Worm (Caenorhabditis elegans) whole organism, L1 larva: ENCODE measurements around the gene spig-9.

Experiments used
- C04F5.9 ChIP-seq: sonication (generic microtip); optimal IDR thresholded peaks from 2 replicates; lab custom pipeline; 2016; ENCODE audit warnings: missing genetic modification characterization, missing compliant biosample characterization
- C16A3.4 ChIP-seq: fragments of 150-350 bp; optimal IDR thresholded peaks from 2 replicates; lab custom pipeline; 2014; ENCODE audit warnings: missing biosample characterization, missing genetic modification characterization
- C34B4.2 ChIP-seq: sonication (generic microtip); optimal IDR thresholded peaks from 2 replicates; lab custom pipeline; 2017; ENCODE audit warnings: mild to moderate bottlenecking, missing genetic modification characterization, missing compliant biosample characterization
- F16B12.6 ChIP-seq: fragments of 150-350 bp; optimal IDR thresholded peaks from 2 replicates; lab custom pipeline; 2014; ENCODE audit warnings: missing biosample characterization, missing genetic modification characterization
- alr-1 ChIP-seq: fragments of 200-800 bp; sonication (Bioruptor generic); optimal IDR thresholded peaks from 2 replicates; lab custom pipeline; 2018; ENCODE audit warnings: borderline replicate concordance, mild to moderate bottlenecking, missing genetic modification characterization, missing compliant biosample characterization
- ama-1 ChIP-seq: fragments of 150-350 bp; optimal IDR thresholded peaks from 2 replicates; lab custom pipeline; 2014
- blmp-1 ChIP-seq: fragments of 150-350 bp; optimal IDR thresholded peaks from 2 replicates; lab custom pipeline; 2014; ENCODE audit warnings: missing biosample characterization, missing genetic modification characterization
- ceh-63 ChIP-seq: fragments of 200-800 bp; sonication (Bioruptor generic); optimal IDR thresholded peaks from 2 replicates; lab custom pipeline; 2018; ENCODE audit warnings: mild to moderate bottlenecking, missing genetic modification characterization, missing compliant biosample characterization
- ceh-8 ChIP-seq: fragments of 200-800 bp; sonication (Bioruptor generic); optimal IDR thresholded peaks from 2 replicates; lab custom pipeline; 2018; ENCODE audit warnings: mild to moderate bottlenecking, missing genetic modification characterization, moderate library complexity, missing compliant biosample characterization
- ceh-88 ChIP-seq: fragments of 200-800 bp; sonication (Bioruptor generic); IDR thresholded peaks from 2 replicates; pipeline ENCODE4 v1.3.6; 2022; ENCODE audit warnings: missing genetic modification characterization, missing compliant biosample characterization
- ceh-90 ChIP-seq: sonication (generic microtip); optimal IDR thresholded peaks from 2 replicates; lab custom pipeline; 2016; ENCODE audit warnings: missing genetic modification characterization, missing compliant biosample characterization
- dpl-1 ChIP-seq, 3 experiments: fragments of 150-350 bp in 2 of 3; sonication (generic microtip) in 1 of 3; optimal IDR thresholded peaks; 2 replicates each; lab custom pipeline; 2014 to 2017; ENCODE audit warnings: missing biosample characterization in 3 of 3, missing genetic modification characterization in 3 of 3, missing genetic modification reagents in 3 of 3
- efl-1 ChIP-seq, 4 experiments: fragments of 150-350 bp; optimal IDR thresholded peaks in 3 of 4; peaks in 1 of 4; 1 replicate in 1 of 4; 2 replicates in 3 of 4; lab custom pipeline; 2014; ENCODE audit warnings: missing biosample characterization in 2 of 4, missing genetic modification characterization in 2 of 4, missing genetic modification reagents in 2 of 4
- efl-3 ChIP-seq: fragments of 200-800 bp; sonication (Bioruptor generic); optimal IDR thresholded peaks from 2 replicates; lab custom pipeline; 2018; ENCODE audit warnings: mild to moderate bottlenecking, missing genetic modification characterization, missing compliant biosample characterization
- egl-27 ChIP-seq, 2 experiments: fragments of 150-350 bp in 1 of 2; sonication (generic microtip); optimal IDR thresholded peaks; 3 replicates each; lab custom pipeline; 2017 to 2018; ENCODE audit warnings: missing biosample characterization in 2 of 2, missing genetic modification characterization in 2 of 2, missing genetic modification reagents in 2 of 2
- elt-2 ChIP-seq: sonication (generic microtip); optimal IDR thresholded peaks from 2 replicates; lab custom pipeline; 2016; ENCODE audit warnings: missing genetic modification characterization, mild to moderate bottlenecking, inconsistent platforms, missing compliant biosample characterization, missing genetic modification reagents
- elt-3 ChIP-seq, 6 experiments: fragments of 150-350 bp in 1 of 6; sonication (generic microtip); optimal IDR thresholded peaks; 2 replicates each; lab custom pipeline; 2017 to 2018; ENCODE audit warnings: missing biosample characterization in 6 of 6, missing genetic modification characterization in 6 of 6, inconsistent platforms in 1 of 6
- fkh-4 ChIP-seq: sonication (generic microtip); optimal IDR thresholded peaks from 2 replicates; lab custom pipeline; 2016; ENCODE audit warnings: missing compliant biosample characterization, missing genetic modification characterization, borderline replicate concordance
- grh-1 ChIP-seq: fragments of 200-800 bp; sonication (Bioruptor generic); IDR thresholded peaks from 2 replicates; pipeline ENCODE4 v1.3.6; 2022; ENCODE audit warnings: missing genetic modification reagents, missing genetic modification characterization, missing compliant biosample characterization
- hlh-17 ChIP-seq: fragments of 200-800 bp; sonication (Bioruptor generic); optimal IDR thresholded peaks from 2 replicates; lab custom pipeline; 2018; ENCODE audit warnings: missing genetic modification characterization, mild to moderate bottlenecking, missing compliant biosample characterization, moderate library complexity, borderline replicate concordance
- jun-1 ChIP-seq: fragments of 150-350 bp; optimal IDR thresholded peaks from 2 replicates; lab custom pipeline; 2014; ENCODE audit warnings: missing biosample characterization, missing genetic modification reagents, missing genetic modification characterization
- lin-14 ChIP-seq: fragments of 200-800 bp; sonication (Bioruptor generic); optimal IDR thresholded peaks from 2 replicates; lab custom pipeline; 2018; ENCODE audit warnings: mild to moderate bottlenecking, missing genetic modification characterization, moderate library complexity, missing compliant biosample characterization
- lin-35 ChIP-seq, 2 experiments: fragments of 150-350 bp; optimal IDR thresholded peaks; 2 replicates each; lab custom pipeline; 2014; ENCODE audit warnings: missing biosample characterization in 2 of 2, missing genetic modification characterization in 2 of 2, missing genetic modification reagents in 2 of 2
- lin-39 ChIP-seq: fragments of 150-350 bp; optimal IDR thresholded peaks from 2 replicates; lab custom pipeline; 2014; ENCODE audit warnings: missing biosample characterization, missing genetic modification reagents, missing genetic modification characterization
- lsy-2 ChIP-seq, 2 experiments: fragments of 150-350 bp; optimal IDR thresholded peaks; 2 replicates each; lab custom pipeline; 2014; ENCODE audit warnings: missing biosample characterization in 2 of 2, missing genetic modification characterization in 2 of 2
- mdl-1 ChIP-seq, 2 experiments: fragments of 150-350 bp; optimal IDR thresholded peaks; 2 replicates each; lab custom pipeline; 2014 to 2017; ENCODE audit warnings: missing biosample characterization in 2 of 2, missing genetic modification characterization in 2 of 2, inconsistent platforms in 1 of 2
- mep-1 ChIP-seq: fragments of 150-350 bp; optimal IDR thresholded peaks from 2 replicates; lab custom pipeline; 2014; ENCODE audit warnings: missing biosample characterization, missing genetic modification characterization
- nhr-19 ChIP-seq: fragments of 200-800 bp; sonication (Bioruptor generic); conservative IDR thresholded peaks from 2 replicates; pipeline ENCODE4 v1.3.6; 2022; ENCODE audit warnings: missing genetic modification characterization, missing compliant biosample characterization
- nhr-237 ChIP-seq: fragments of 150-350 bp; optimal IDR thresholded peaks from 2 replicates; lab custom pipeline; 2014; ENCODE audit warnings: missing biosample characterization, missing genetic modification characterization
- nhr-76 ChIP-seq: sonication (generic microtip); optimal IDR thresholded peaks from 2 replicates; lab custom pipeline; 2017; ENCODE audit warnings: missing biosample characterization, missing genetic modification characterization
- nhr-77 ChIP-seq: fragments of 150-350 bp; optimal IDR thresholded peaks from 2 replicates; lab custom pipeline; 2014; ENCODE audit warnings: missing biosample characterization, missing genetic modification characterization
- nhr-85 ChIP-seq: sonication (generic microtip); peaks from one replicate; lab custom pipeline; 2016; ENCODE audit warnings: missing genetic modification characterization, inconsistent platforms, missing compliant biosample characterization
- nhr-90 ChIP-seq: sonication (generic microtip); optimal IDR thresholded peaks from 2 replicates; lab custom pipeline; 2016; ENCODE audit warnings: mild to moderate bottlenecking, missing genetic modification characterization, missing compliant biosample characterization; ENCODE audit not compliant: poor library complexity
- pax-3 ChIP-seq: fragments of 200-800 bp; sonication (Bioruptor generic); optimal IDR thresholded peaks from 2 replicates; lab custom pipeline; 2018; ENCODE audit warnings: mild to moderate bottlenecking, missing genetic modification characterization, moderate library complexity, missing compliant biosample characterization
- pqm-1 ChIP-seq: sonication (generic microtip); optimal IDR thresholded peaks from 3 replicates; lab custom pipeline; 2017; ENCODE audit warnings: missing biosample characterization, missing genetic modification characterization
- rnt-1 ChIP-seq: sonication (generic microtip); optimal IDR thresholded peaks from 2 replicates; lab custom pipeline; 2016; ENCODE audit warnings: mild to moderate bottlenecking, missing genetic modification characterization, moderate library complexity, missing compliant biosample characterization
- skn-1 ChIP-seq: fragments of 150-350 bp; optimal IDR thresholded peaks from 2 replicates; lab custom pipeline; 2014; ENCODE audit warnings: missing biosample characterization, missing genetic modification characterization
- snpc-4 ChIP-seq: fragments of 150-350 bp; optimal IDR thresholded peaks from 2 replicates; lab custom pipeline; 2014; ENCODE audit warnings: missing biosample characterization, missing genetic modification characterization
- snu-23 ChIP-seq: sonication (generic microtip); optimal IDR thresholded peaks from 2 replicates; lab custom pipeline; 2016; ENCODE audit warnings: missing genetic modification characterization, missing compliant biosample characterization
- sox-4 ChIP-seq: sonication (generic microtip); optimal IDR thresholded peaks from 2 replicates; lab custom pipeline; 2016; ENCODE audit warnings: missing genetic modification characterization, missing compliant biosample characterization
- sptf-1 ChIP-seq: fragments of 150-350 bp; optimal IDR thresholded peaks from 2 replicates; lab custom pipeline; 2014; ENCODE audit warnings: missing biosample characterization, missing genetic modification characterization
- sup-37 ChIP-seq: fragments of 200-800 bp; sonication (Bioruptor generic); optimal IDR thresholded peaks from 2 replicates; lab custom pipeline; 2018; ENCODE audit warnings: mild to moderate bottlenecking, missing genetic modification characterization, missing compliant biosample characterization
- swsn-7 ChIP-seq: sonication (generic microtip); optimal IDR thresholded peaks from 2 replicates; lab custom pipeline; 2016; ENCODE audit warnings: missing genetic modification characterization, missing compliant biosample characterization
- tlp-1 ChIP-seq: fragments of 150-350 bp; optimal IDR thresholded peaks from 2 replicates; lab custom pipeline; 2014; ENCODE audit warnings: missing biosample characterization, missing genetic modification characterization
- unc-130 ChIP-seq: fragments of 150-350 bp; optimal IDR thresholded peaks from 2 replicates; lab custom pipeline; 2017; ENCODE audit warnings: missing biosample characterization, missing genetic modification characterization, inconsistent platforms
- unc-98 ChIP-seq: fragments of 200-800 bp; sonication (Bioruptor generic); IDR thresholded peaks from 2 replicates; pipeline ENCODE4 v1.3.6; 2022; ENCODE audit warnings: missing genetic modification characterization, missing compliant biosample characterization
- vab-15 ChIP-seq: sonication (generic microtip); optimal IDR thresholded peaks from 2 replicates; lab custom pipeline; 2017; ENCODE audit warnings: missing genotype, mild to moderate bottlenecking, missing genetic modification characterization, missing compliant biosample characterization
- zip-4 ChIP-seq: fragments of 200-800 bp; sonication (Bioruptor generic); optimal IDR thresholded peaks from 2 replicates; lab custom pipeline; 2018; ENCODE audit warnings: mild to moderate bottlenecking, missing genetic modification characterization, moderate library complexity, missing compliant biosample characterization
- ztf-11 ChIP-seq, 2 experiments: sonication (generic microtip); optimal IDR thresholded peaks; 2 replicates each; lab custom pipeline; 2016 to 2017; ENCODE audit warnings: missing genetic modification characterization in 2 of 2, missing biosample characterization in 1 of 2, missing compliant biosample characterization in 1 of 2
- ztf-4 ChIP-seq: fragments of 150-350 bp; optimal IDR thresholded peaks from 2 replicates; lab custom pipeline; 2014; ENCODE audit warnings: missing biosample characterization, missing genetic modification characterization

spig-9 gene

DNA sequence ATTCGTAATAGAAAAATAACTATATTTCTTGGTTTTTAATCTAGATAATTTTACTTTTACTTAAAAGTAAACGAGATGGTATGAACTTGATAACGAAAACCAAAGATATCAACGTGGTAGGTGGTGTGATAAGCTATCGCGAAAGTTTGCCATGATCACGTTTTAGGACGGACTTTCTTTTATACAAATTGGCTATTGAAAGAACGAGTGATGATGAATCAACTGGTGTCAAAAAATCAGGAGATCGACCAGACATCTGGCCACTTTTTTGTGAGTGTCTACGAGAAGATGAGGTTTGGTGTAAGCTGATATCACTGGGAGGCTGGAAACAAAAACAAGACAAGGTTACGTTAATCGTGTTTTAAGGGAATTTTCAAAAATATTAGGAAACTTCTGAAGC lies 47.5 kb upstream of the spig-9 start:
- peak in 1 of 2 experiments; percentile 13 for TF ChIP-seq lsy-2 (tag; optimal IDR thresholded peaks at IDR 0.05; lab: Kevin White, UChicago)
- TF ChIP-seq hlh-17 (GFP tag; lab: Kevin White, UChicago), result no peak
- peak; percentile 42 for TF ChIP-seq elt-2 (tag; lab: Kevin White, UChicago)
- TF ChIP-seq unc-130 (tag; lab: Kevin White, UChicago), result peak; percentile 11
- TF ChIP-seq mdl-1 (tag; optimal IDR thresholded peaks at IDR 0.05; lab: Kevin White, UChicago), result peak in 1 of 2 experiments; percentile 10
- TF ChIP-seq nhr-90, result peak; percentile 12
- peak; percentile 15; the same call in 1 of the 2 replicates for TF ChIP-seq nhr-19 (GFP tag; lab: Robert Waterston, UW)
- peak in 1 of 2 experiments; percentile 54 for TF ChIP-seq lin-35 (GFP tag; optimal IDR thresholded peaks at IDR 0.05; lab: Kevin White, UChicago)
- TF ChIP-seq mep-1, result peak; percentile 6
- TF ChIP-seq blmp-1, result peak; percentile 83
- TF ChIP-seq snu-23, result peak; percentile 18
- TF ChIP-seq elt-3 (tag; optimal IDR thresholded peaks at IDR 0.05; lab: Kevin White, UChicago), result peak in 4 of 6 experiments; percentile 36 to 61 (median 54)
- no peak for TF ChIP-seq snpc-4
- no peak for TF ChIP-seq ceh-88 (GFP tag; lab: Robert Waterston, UW)

DNA sequence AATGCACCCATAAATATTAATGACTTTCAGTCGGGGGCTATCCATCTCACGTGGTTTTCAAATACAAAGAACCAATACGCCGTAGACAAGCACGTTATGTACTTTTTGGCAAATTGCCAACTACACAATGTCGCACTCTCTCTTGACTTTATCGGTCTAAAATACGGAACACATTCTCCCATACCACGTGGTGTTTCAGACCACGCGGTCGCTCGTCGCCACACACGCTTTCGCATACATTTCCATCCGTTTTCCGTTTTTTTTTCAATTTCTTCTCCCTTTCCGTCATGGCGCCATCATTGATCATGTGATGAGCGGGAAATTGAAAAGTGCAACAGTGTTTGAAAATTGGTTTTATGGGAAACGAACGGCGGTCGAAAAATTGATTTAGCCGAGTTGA lies 46.9 kb upstream of the spig-9 start:
- TF ChIP-seq dpl-1 (GFP tag; optimal IDR thresholded peaks at IDR 0.05; lab: Kevin White, UChicago), result peak; percentile 59 to 83 (median 74)
- TF ChIP-seq unc-130 (tag; lab: Kevin White, UChicago), result peak; percentile 72
- TF ChIP-seq nhr-85 (tag; lab: Kevin White, UChicago), result peak; percentile 99
- no peak for TF ChIP-seq nhr-77
- peak; percentile 58 for TF ChIP-seq C04F5.9 (tag; lab: Kevin White, UChicago)
- peak; percentile 59 for TF ChIP-seq ceh-88 (GFP tag; lab: Robert Waterston, UW)
- peak; percentile 65 for TF ChIP-seq C16A3.4 (tag; lab: Kevin White, UChicago)
- TF ChIP-seq ceh-8, result no peak
- TF ChIP-seq swsn-7, result peak; percentile 69
- TF ChIP-seq ceh-90 (tag; lab: Kevin White, UChicago), result no peak
- peak in 2 of 6 experiments; percentile 92 for TF ChIP-seq elt-3 (tag; optimal IDR thresholded peaks at IDR 0.05; lab: Kevin White, UChicago)
- TF ChIP-seq pqm-1 (tag; lab: Kevin White, UChicago), result no peak
- no peak for TF ChIP-seq nhr-76 (tag; lab: Kevin White, UChicago)
- TF ChIP-seq C34B4.2 (tag; lab: Kevin White, UChicago), result no peak
- TF ChIP-seq lin-39 (tag; lab: Kevin White, UChicago), result no peak
- peak; percentile 5 for TF ChIP-seq ceh-63 (GFP tag; lab: Kevin White, UChicago)
- peak; percentile 99 for TF ChIP-seq lin-14 (GFP tag; lab: Kevin White, UChicago)
- peak; percentile 83 for TF ChIP-seq mep-1
- peak; percentile 77 for TF ChIP-seq rnt-1 (tag; lab: Kevin White, UChicago)
- no peak for TF ChIP-seq unc-98
- TF ChIP-seq jun-1, result peak; percentile 82
- TF ChIP-seq pax-3 (tag; lab: Kevin White, UChicago), result peak; percentile 95
- no peak for TF ChIP-seq sptf-1
- TF ChIP-seq efl-3 (GFP tag; lab: Kevin White, UChicago), result no peak
- no peak for TF ChIP-seq tlp-1
- TF ChIP-seq fkh-4 (tag; lab: Kevin White, UChicago), result no peak
- TF ChIP-seq ama-1, result no peak
- TF ChIP-seq lsy-2 (tag; optimal IDR thresholded peaks at IDR 0.05; lab: Kevin White, UChicago), result peak; percentile 69 to 72
- peak; percentile 6 for TF ChIP-seq zip-4 (GFP tag; lab: Kevin White, UChicago)
- TF ChIP-seq sox-4, result peak; percentile 38
- TF ChIP-seq grh-1 (GFP tag; lab: Robert Waterston, UW), result peak; percentile 83
- TF ChIP-seq F16B12.6 (tag; lab: Kevin White, UChicago), result no peak
- no peak for TF ChIP-seq nhr-237 (tag; lab: Kevin White, UChicago)
- TF ChIP-seq skn-1 (tag; lab: Kevin White, UChicago), result peak; percentile 70
- TF ChIP-seq egl-27 (tag; optimal IDR thresholded peaks at IDR 0.05; lab: Kevin White, UChicago), result no peak
- TF ChIP-seq efl-1 (optimal IDR thresholded peaks at IDR 0.05; lab: Kevin White, UChicago), result peak; percentile 43 to 65
- peak; percentile 64 to 95 for TF ChIP-seq efl-1 (GFP tag; optimal IDR thresholded peaks at IDR 0.05 in 1 of 2; lab: Kevin White, UChicago)
- TF ChIP-seq alr-1 (tag; lab: Kevin White, UChicago), result no peak
- no peak for TF ChIP-seq sup-37 (GFP tag; lab: Kevin White, UChicago)
- TF ChIP-seq vab-15, result no peak
- peak; percentile 49 to 90 for TF ChIP-seq lin-35 (GFP tag; optimal IDR thresholded peaks at IDR 0.05; lab: Kevin White, UChicago)
- TF ChIP-seq ztf-11 (tag; optimal IDR thresholded peaks at IDR 0.05; lab: Kevin White, UChicago), result peak in 1 of 2 experiments; percentile 68
- TF ChIP-seq ztf-4, result peak; percentile 83
